Worm (Caenorhabditis elegans) whole organism, late embryonic: ENCODE results near the gene ets-5.

Experiments used
- C08G9.2 ChIP-seq: sonication (generic microtip); optimal IDR thresholded peaks from 2 replicates; lab custom pipeline; 2016; ENCODE audit warnings: mild to moderate bottlenecking, missing genetic modification characterization, moderate library complexity, missing compliant biosample characterization
- F13H6.1 ChIP-seq: sonication (generic microtip); optimal IDR thresholded peaks from 2 replicates; lab custom pipeline; 2016; ENCODE audit warnings: missing genetic modification characterization, missing compliant biosample characterization
- K09A11.1 ChIP-seq: sonication (generic microtip); optimal IDR thresholded peaks from 2 replicates; lab custom pipeline; 2017; ENCODE audit warnings: antibody characterized with exemption, mild to moderate bottlenecking, missing genetic modification characterization, missing compliant biosample characterization; ENCODE audit not compliant: insufficient read depth
- T23F11.4 ChIP-seq: fragments of 200-800 bp; sonication (Bioruptor generic); optimal IDR thresholded peaks from 2 replicates; lab custom pipeline; 2018; ENCODE audit warnings: mild to moderate bottlenecking, missing genetic modification characterization, missing compliant biosample characterization
- Y22D7AL.16 ChIP-seq: sonication (generic microtip); optimal IDR thresholded peaks from 2 replicates; lab custom pipeline; 2016; ENCODE audit warnings: missing genetic modification characterization, missing compliant biosample characterization
- ahr-1 ChIP-seq: sonication (generic microtip); optimal IDR thresholded peaks from 2 replicates; lab custom pipeline; 2016; ENCODE audit warnings: missing genetic modification characterization, missing compliant biosample characterization
- ceh-18 ChIP-seq: sonication (generic microtip); optimal IDR thresholded peaks from 2 replicates; lab custom pipeline; 2016; ENCODE audit warnings: missing genetic modification characterization, missing compliant biosample characterization
- ceh-19 ChIP-seq: fragments of 200-800 bp; sonication (Bioruptor generic); optimal IDR thresholded peaks from 2 replicates; lab custom pipeline; 2018; ENCODE audit warnings: mild to moderate bottlenecking, missing genetic modification characterization, missing compliant biosample characterization
- ceh-2 ChIP-seq: sonication (generic microtip); optimal IDR thresholded peaks from 2 replicates; lab custom pipeline; 2016; ENCODE audit warnings: missing genotype, missing genetic modification characterization, missing compliant biosample characterization
- ceh-30 ChIP-seq: fragments of 150-350 bp; optimal IDR thresholded peaks from 2 replicates; lab custom pipeline; 2014; ENCODE audit warnings: missing biosample characterization, missing genetic modification characterization
- ceh-31 ChIP-seq: sonication (generic microtip); optimal IDR thresholded peaks from 2 replicates; lab custom pipeline; 2016; ENCODE audit warnings: missing genetic modification characterization, missing compliant biosample characterization
- ceh-34 ChIP-seq: sonication (generic microtip); optimal IDR thresholded peaks from 2 replicates; lab custom pipeline; 2016; ENCODE audit warnings: mild to moderate bottlenecking, missing genetic modification characterization, missing compliant biosample characterization
- ceh-45 ChIP-seq: fragments of 200-800 bp; sonication (Bioruptor generic); IDR thresholded peaks from 2 replicates; pipeline ENCODE4 v1.3.6; 2022; ENCODE audit warnings: missing genetic modification reagents, missing genetic modification characterization, missing compliant biosample characterization
- ceh-48 ChIP-seq: sonication (generic microtip); optimal IDR thresholded peaks from 2 replicates; lab custom pipeline; 2016; ENCODE audit warnings: missing genetic modification characterization, inconsistent platforms, missing compliant biosample characterization
- ceh-6 ChIP-seq: fragments of 200-800 bp; sonication (Bioruptor generic); optimal IDR thresholded peaks from 2 replicates; lab custom pipeline; 2018; ENCODE audit warnings: mild to moderate bottlenecking, missing genetic modification characterization, missing compliant biosample characterization
- che-1 ChIP-seq: sonication (generic microtip); optimal IDR thresholded peaks from 2 replicates; lab custom pipeline; 2016; ENCODE audit warnings: mild to moderate bottlenecking, missing genetic modification characterization, missing compliant biosample characterization
- dve-1 ChIP-seq: sonication (generic microtip); optimal IDR thresholded peaks from 2 replicates; lab custom pipeline; 2017; ENCODE audit warnings: antibody characterized with exemption, mild to moderate bottlenecking, missing genetic modification characterization, missing compliant biosample characterization
- elt-2 ChIP-seq: sonication (generic microtip); optimal IDR thresholded peaks from 2 replicates; lab custom pipeline; 2016; ENCODE audit warnings: missing genetic modification reagents, missing genetic modification characterization, missing compliant biosample characterization
- elt-4 ChIP-seq: sonication (generic microtip); optimal IDR thresholded peaks from 2 replicates; lab custom pipeline; 2016; ENCODE audit warnings: missing genetic modification characterization, missing compliant biosample characterization
- eyg-1 ChIP-seq: sonication (generic microtip); optimal IDR thresholded peaks from 2 replicates; lab custom pipeline; 2016; ENCODE audit warnings: missing genotype, missing genetic modification characterization, missing compliant biosample characterization
- fax-1 ChIP-seq: sonication (generic microtip); optimal IDR thresholded peaks from 2 replicates; lab custom pipeline; 2016; ENCODE audit warnings: missing genotype, missing genetic modification characterization, missing compliant biosample characterization
- hlh-13 ChIP-seq: fragments of 200-800 bp; sonication (Bioruptor generic); optimal IDR thresholded peaks from 2 replicates; lab custom pipeline; 2018; ENCODE audit warnings: mild to moderate bottlenecking, missing genetic modification characterization, missing compliant biosample characterization
- hlh-15 ChIP-seq: sonication (generic microtip); optimal IDR thresholded peaks from 2 replicates; lab custom pipeline; 2016; ENCODE audit warnings: missing genetic modification characterization, missing compliant biosample characterization
- hlh-30 ChIP-seq: sonication (generic microtip); optimal IDR thresholded peaks from 2 replicates; lab custom pipeline; 2017; ENCODE audit warnings: antibody characterized with exemption, missing genetic modification characterization, missing compliant biosample characterization; ENCODE audit not compliant: insufficient read depth
- hlh-6 ChIP-seq: sonication (generic microtip); optimal IDR thresholded peaks from 2 replicates; lab custom pipeline; 2016; ENCODE audit warnings: missing genotype, missing genetic modification characterization, missing compliant biosample characterization
- lim-6 ChIP-seq: sonication (generic microtip); optimal IDR thresholded peaks from 2 replicates; lab custom pipeline; 2016; ENCODE audit warnings: missing genetic modification characterization, missing compliant biosample characterization
- nhr-11 ChIP-seq: fragments of 150-350 bp; optimal IDR thresholded peaks from 2 replicates; lab custom pipeline; 2014; ENCODE audit warnings: missing biosample characterization, missing genetic modification characterization
- nhr-232 ChIP-seq: sonication (generic microtip); optimal IDR thresholded peaks from 2 replicates; lab custom pipeline; 2016; ENCODE audit warnings: missing genetic modification characterization, missing compliant biosample characterization
- npax-4 ChIP-seq: sonication (generic microtip); optimal IDR thresholded peaks from 2 replicates; lab custom pipeline; 2016; ENCODE audit warnings: missing genetic modification characterization, missing compliant biosample characterization
- odd-2 ChIP-seq: sonication (generic microtip); optimal IDR thresholded peaks from 2 replicates; lab custom pipeline; 2017; ENCODE audit warnings: antibody characterized with exemption, mild to moderate bottlenecking, missing genetic modification characterization, missing compliant biosample characterization
- pat-9 ChIP-seq: fragments of 200-800 bp; sonication (Bioruptor generic); optimal IDR thresholded peaks from 2 replicates; lab custom pipeline; 2018; ENCODE audit warnings: mild to moderate bottlenecking, missing genetic modification characterization, moderate library complexity, missing compliant biosample characterization
- pax-1 ChIP-seq: fragments of 150-350 bp; optimal IDR thresholded peaks from 2 replicates; lab custom pipeline; 2014; ENCODE audit warnings: missing biosample characterization, missing genetic modification characterization
- sdc-2 ChIP-seq: sonication (generic microtip); optimal IDR thresholded peaks from 2 replicates; lab custom pipeline; 2016; ENCODE audit warnings: missing genotype, missing genetic modification characterization, missing compliant biosample characterization
- syd-9 ChIP-seq: sonication (generic microtip); optimal IDR thresholded peaks from 2 replicates; lab custom pipeline; 2016; ENCODE audit warnings: mild to moderate bottlenecking, missing genetic modification characterization, moderate library complexity, missing compliant biosample characterization
- tbx-7 ChIP-seq: sonication (generic microtip); optimal IDR thresholded peaks from 2 replicates; lab custom pipeline; 2016; ENCODE audit warnings: missing genotype, missing genetic modification characterization, missing compliant biosample characterization
- ttx-3 ChIP-seq: sonication (generic microtip); optimal IDR thresholded peaks from 2 replicates; lab custom pipeline; 2016; ENCODE audit warnings: missing genetic modification reagents, missing genetic modification characterization, missing compliant biosample characterization
- unc-3 ChIP-seq, 2 experiments: fragments of 200-800 bp in 1 of 2; sonication (Bioruptor generic) in 1 of 2; sonication (generic microtip) in 1 of 2; conservative IDR thresholded peaks in 1 of 2; optimal IDR thresholded peaks in 1 of 2; 2 replicates each; pipeline versions ENCODE4 v1.3.6 to Lab custom; 2016 to 2022; ENCODE audit warnings: missing compliant biosample characterization in 2 of 2, missing genetic modification characterization in 2 of 2, missing genetic modification reagents in 1 of 2
- unc-42 ChIP-seq: sonication (generic microtip); optimal IDR thresholded peaks from 2 replicates; lab custom pipeline; 2016; ENCODE audit warnings: missing genotype, missing genetic modification characterization, missing compliant biosample characterization
- unc-55 ChIP-seq: sonication (generic microtip); optimal IDR thresholded peaks from 2 replicates; lab custom pipeline; 2017; ENCODE audit warnings: missing biosample characterization, missing genetic modification reagents, missing genetic modification characterization
- zip-5 ChIP-seq: sonication (generic microtip); optimal IDR thresholded peaks from 2 replicates; lab custom pipeline; 2016; ENCODE audit warnings: missing genetic modification characterization, missing compliant biosample characterization
- ztf-16 ChIP-seq: sonication (generic microtip); optimal IDR thresholded peaks from 2 replicates; lab custom pipeline; 2017; ENCODE audit warnings: missing genetic modification characterization, missing compliant biosample characterization

Gene ets-5

DNA sequence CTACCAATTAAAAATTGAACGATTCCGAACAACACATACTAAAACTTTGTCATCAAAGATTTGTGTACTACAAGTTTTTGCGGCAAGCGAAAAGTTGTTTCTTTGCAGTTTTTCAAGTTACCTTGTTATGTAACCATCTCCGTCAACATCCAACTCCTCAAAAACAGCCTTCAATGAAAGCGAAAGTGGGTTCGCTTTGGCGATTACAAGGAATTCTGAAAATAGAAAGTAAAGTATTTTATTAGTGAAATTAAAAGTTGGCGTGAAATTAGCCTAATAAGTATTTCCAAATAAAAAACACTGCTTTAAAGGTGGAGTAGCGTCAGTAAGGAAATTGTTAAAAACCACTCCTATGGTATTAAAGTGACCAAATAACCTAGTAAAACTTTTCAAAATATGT, 8.8 kb downstream of the ets-5 start:
- TF ChIP-seq T23F11.4, result no peak

DNA sequence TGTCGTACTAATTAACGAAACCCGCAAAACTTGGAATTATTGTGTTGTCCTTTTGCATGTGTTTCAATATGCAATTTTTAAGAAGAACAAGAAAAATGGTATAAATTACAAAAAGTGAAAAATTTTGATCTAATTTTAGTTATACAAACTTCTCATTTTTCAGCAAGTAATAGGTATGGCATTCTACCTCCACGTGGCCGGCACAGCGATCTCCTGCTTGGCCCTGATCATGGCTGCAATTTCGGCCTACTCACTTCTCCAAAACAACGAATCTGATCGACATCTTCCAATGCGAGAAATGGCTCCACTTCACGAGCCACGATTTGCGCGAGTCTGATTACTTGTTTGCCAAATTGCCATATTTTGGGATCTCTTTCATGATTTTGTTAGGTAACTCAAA, 10.4 kb downstream of the ets-5 start:
- TF ChIP-seq unc-42 (tag; lab: Kevin White, UChicago) (no peak), ceh-34 (tag; lab: Kevin White, UChicago) (no peak), ceh-6 (no peak), C08G9.2 (tag; lab: Kevin White, UChicago) (no peak), nhr-11 (tag; lab: Kevin White, UChicago) (no peak), ceh-30 (tag; lab: Kevin White, UChicago) (no peak)

DNA sequence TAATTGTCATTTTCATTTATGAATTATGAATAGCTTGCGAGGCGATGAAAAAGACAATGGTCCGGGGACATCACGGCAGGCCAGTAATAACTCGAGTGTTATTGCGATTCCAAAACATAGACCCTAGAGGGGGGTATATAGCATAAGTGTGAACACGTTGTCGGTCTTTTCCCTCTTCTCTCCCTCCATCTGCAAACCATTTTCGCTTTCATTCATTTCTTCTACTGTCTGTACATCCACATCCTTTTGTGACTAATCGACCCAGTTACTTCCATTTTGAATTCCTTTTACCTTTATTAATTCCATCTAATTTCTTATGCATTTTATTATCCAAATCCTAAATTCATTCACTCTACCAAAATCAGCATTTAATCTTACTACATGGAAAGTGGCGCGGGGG, 13.3 kb downstream of the ets-5 start:
- TF ChIP-seq hlh-30, result no peak
- TF ChIP-seq nhr-11 (tag; lab: Kevin White, UChicago), result no peak
- no peak for TF ChIP-seq lim-6 (tag; lab: Kevin White, UChicago)
- no peak for TF ChIP-seq C08G9.2 (tag; lab: Kevin White, UChicago)
- TF ChIP-seq ztf-16 (tag; lab: Kevin White, UChicago), result no peak
- no peak for TF ChIP-seq elt-2 (tag; lab: Kevin White, UChicago)
- TF ChIP-seq elt-4 (tag; lab: Kevin White, UChicago), result no peak
- no peak for TF ChIP-seq syd-9 (tag; lab: Kevin White, UChicago)
- TF ChIP-seq T23F11.4, result no peak
- TF ChIP-seq ttx-3 (tag; lab: Kevin White, UChicago), result no peak
- TF ChIP-seq ceh-2 (tag; lab: Kevin White, UChicago), result no peak

DNA sequence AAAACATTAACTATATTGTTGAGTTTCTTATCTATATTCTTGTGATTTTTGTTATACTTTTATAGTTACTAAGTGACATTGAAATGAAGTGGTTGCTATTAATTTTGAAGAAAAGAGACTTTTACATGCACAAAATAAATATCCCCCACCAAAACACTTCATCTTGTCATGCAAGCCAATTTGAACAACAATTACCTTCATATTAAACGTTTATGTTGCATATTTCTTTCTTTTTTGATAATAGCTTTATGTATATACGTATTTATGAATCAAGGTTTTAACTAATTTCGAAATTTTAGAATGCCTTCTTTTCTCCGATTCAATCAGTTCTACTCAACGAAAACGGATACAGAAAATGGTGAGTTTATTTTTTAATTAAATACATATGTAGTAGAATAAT, 16.5 kb downstream of the ets-5 start, which contains the start of gene clc-7:
Gene clc-7, plus strand, starts transcription at position 301 of the 400 bp plus-strand sequence.
- TF ChIP-seq ahr-1 (tag; lab: Kevin White, UChicago) (no peak), unc-55 (GFP tag; lab: Kevin White, UChicago) (no peak), ceh-18 (tag; lab: Kevin White, UChicago) (no peak), odd-2 (no peak), K09A11.1 (tag; lab: Kevin White, UChicago) (no peak), sdc-2 (no peak), unc-3 (GFP tag; conservative IDR thresholded peaks at IDR 0.05; lab: Robert Waterston, UW) (no peak), unc-3 (tag; optimal IDR thresholded peaks at IDR 0.05; lab: Kevin White, UChicago) (no peak), ceh-34 (tag; lab: Kevin White, UChicago) (no peak), hlh-15 (tag; lab: Kevin White, UChicago) (no peak), hlh-13 (GFP tag; lab: Kevin White, UChicago) (no peak), dve-1 (tag; lab: Kevin White, UChicago) (no peak), ceh-48 (tag; lab: Kevin White, UChicago) (no peak), hlh-6 (tag; lab: Kevin White, UChicago) (no peak), Y22D7AL.16 (tag; lab: Kevin White, UChicago) (no peak), tbx-7 (tag; lab: Kevin White, UChicago) (no peak)

DNA sequence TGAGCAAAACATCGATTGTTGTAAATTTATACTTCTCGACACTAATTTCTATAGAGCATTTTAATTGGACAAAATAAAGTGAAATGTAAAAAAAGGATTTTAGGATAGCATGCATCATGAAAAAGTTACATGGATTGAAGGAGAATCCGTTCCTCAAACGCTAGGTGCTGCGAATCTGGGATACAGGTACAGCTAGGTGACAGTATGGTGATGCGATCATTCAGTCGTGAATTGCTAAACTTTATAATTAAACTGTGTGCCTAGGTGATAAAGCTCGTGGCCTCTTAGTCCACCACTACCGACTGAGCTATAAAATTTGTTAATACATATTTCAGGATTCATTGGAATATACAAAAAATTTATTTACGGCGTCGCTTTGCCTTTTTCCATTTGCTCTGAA, 17.8 kb downstream of the ets-5 start:
- TF ChIP-seq nhr-232 (tag; lab: Kevin White, UChicago) (no peak), eyg-1 (tag; lab: Kevin White, UChicago) (no peak), hlh-15 (tag; lab: Kevin White, UChicago) (no peak), ceh-45 (GFP tag; lab: Robert Waterston, UW) (no peak), fax-1 (tag; lab: Kevin White, UChicago) (no peak), ceh-2 (tag; lab: Kevin White, UChicago) (no peak), che-1 (tag; lab: Kevin White, UChicago) (no peak), ceh-19 (GFP tag; lab: Kevin White, UChicago) (no peak), npax-4 (tag; lab: Kevin White, UChicago) (no peak), pax-1 (no peak), zip-5 (tag; lab: Kevin White, UChicago) (no peak), hlh-30 (no peak), ceh-31 (tag; lab: Kevin White, UChicago) (no peak), ceh-48 (tag; lab: Kevin White, UChicago) (no peak), F13H6.1 (tag; lab: Kevin White, UChicago) (no peak), pat-9 (tag; lab: Kevin White, UChicago) (no peak)
